Fruit fly (Drosophila melanogaster): ENCODE data around the gene alphaCOP.

- no peak for TF ChIP-seq CG14655 (GFP tag; optimal IDR thresholded peaks at IDR 0.05)
- TF ChIP-seq CG13204 (GFP tag; optimal IDR thresholded peaks at IDR 0.05), result peak; percentile 59
- no peak for TF ChIP-seq D1 (tag; optimal IDR thresholded peaks at IDR 0.05)
- TF ChIP-seq gl (tag; optimal IDR thresholded peaks at IDR 0.05), result no peak
- TF ChIP-seq CG8159 (tag; optimal IDR thresholded peaks at IDR 0.05), result no peak
These were observed 43.6 kb upstream of the alphaCOP start for dm6 chr3L:1688569-1688968.
